Worm (Caenorhabditis elegans): ENCODE data around the gene dnj-23.

The dnj-23 gene

ce11 chrII:9061557-9062183 lies 46.7 kb downstream of the dnj-23 start:
- TF ChIP-seq hmbx-1 (tag; optimal IDR thresholded peaks at IDR 0.05): no peak
- peak; percentile 22 for TF ChIP-seq hmg-4 (GFP tag; optimal IDR thresholded peaks at IDR 0.05)

ce11 chrII:9061099-9061498 lies 47.3 kb downstream of the dnj-23 start, which contains the start of gene T24B8.3:
TSS of gene T24B8.3 (minus strand) at chrII:9061137.
- TF ChIP-seq hnd-1 (tag; optimal IDR thresholded peaks at IDR 0.05) (no peak), hmbx-1 (tag; optimal IDR thresholded peaks at IDR 0.05) (no peak), flt-1 (GFP tag; IDR thresholded peaks at IDR 0.05) (no peak), F13C5.2 (tag; optimal IDR thresholded peaks at IDR 0.05) (no peak), ama-1 (optimal IDR thresholded peaks at IDR 0.05) (peak; percentile 43)

ce11 chrII:9060332-9060840 lies 48.0 kb downstream of the dnj-23 start:
- TF ChIP-seq ama-1 (optimal IDR thresholded peaks at IDR 0.05) (peak; percentile 21), tbx-11 (GFP tag; IDR thresholded peaks at IDR 0.05) (no peak), flt-1 (GFP tag; IDR thresholded peaks at IDR 0.05) (no peak), sea-1 (GFP tag; conservative IDR thresholded peaks at IDR 0.05) (peak; percentile 68), B0310.2 (tag; optimal IDR thresholded peaks at IDR 0.05) (peak; percentile 51), scrt-1 (GFP tag; IDR thresholded peaks at IDR 0.05) (0 out of 2 replicates have a peak, but pooled peaks have one; percentile 34), aly-1 (tag; optimal IDR thresholded peaks at IDR 0.05) (peak; percentile 85), ceh-36 (tag; optimal IDR thresholded peaks at IDR 0.05) (peak; percentile 56), ets-7 (tag; optimal IDR thresholded peaks at IDR 0.05) (no peak), tbx-37 (GFP tag; conservative IDR thresholded peaks at IDR 0.05) (no peak), F13C5.2 (tag; optimal IDR thresholded peaks at IDR 0.05) (peak; percentile 80), pes-1 (GFP tag; IDR thresholded peaks at IDR 0.05) (peak; percentile 72), hnd-1 (tag; optimal IDR thresholded peaks at IDR 0.05) (no peak), hmbx-1 (tag; optimal IDR thresholded peaks at IDR 0.05) (no peak), tra-4 (tag; optimal IDR thresholded peaks at IDR 0.05) (peak; percentile 19), hmg-4 (GFP tag; optimal IDR thresholded peaks at IDR 0.05) (peak; percentile 94), ceh-13 (GFP tag; optimal IDR thresholded peaks at IDR 0.05) (no peak)

ce11 chrII:9059010-9059409 lies 49.4 kb downstream of the dnj-23 start:
- peak; percentile 79 for TF ChIP-seq ama-1 (optimal IDR thresholded peaks at IDR 0.05)
- TF ChIP-seq hmbx-1 (tag; optimal IDR thresholded peaks at IDR 0.05): no peak
